Fruit fly (Drosophila melanogaster) whole organism, embryonic: ENCODE data around the gene CG32313.
A peak's percentile ranks its signal among the peaks of the same experiment; 100 is the strongest.

Experiments
- CG1024 ChIP-seq: fragments of 200-800 bp; sonication (Bioruptor generic); IDR thresholded peaks from 2 replicates; pipeline ENCODE4 v1.3.6; 2022; ENCODE audit warnings: missing biosample characterization, missing genetic modification characterization
- CG10274 ChIP-seq: fragments of 200-800 bp; sonication (Bioruptor generic); optimal IDR thresholded peaks from 3 replicates; lab custom pipeline; 2017; ENCODE audit warnings: missing biosample characterization, mild to moderate bottlenecking, missing genetic modification characterization
- CG10654 ChIP-seq: fragments of 200-800 bp; sonication (Bioruptor generic); optimal IDR thresholded peaks from 2 replicates; lab custom pipeline; 2016; ENCODE audit warnings: missing biosample characterization, missing genetic modification characterization
- CG11085 ChIP-seq: fragments of 200-800 bp; sonication (Bioruptor generic); IDR thresholded peaks from 2 replicates; pipeline ENCODE4 v1.3.6; 2022; ENCODE audit warnings: missing biosample characterization, missing genetic modification characterization
- CG12236 ChIP-seq: fragments of 200-800 bp; sonication (Bioruptor generic); optimal IDR thresholded peaks from 2 replicates; lab custom pipeline; 2016; ENCODE audit warnings: missing biosample characterization, missing genetic modification characterization
- CG14441 ChIP-seq: fragments of 200-800 bp; sonication (Bioruptor generic); IDR thresholded peaks from 2 replicates; pipeline ENCODE4 v1.3.6; 2022; ENCODE audit warnings: missing biosample characterization, missing genetic modification characterization
- CG15269 ChIP-seq: fragments of 200-800 bp; sonication (Bioruptor generic); optimal IDR thresholded peaks from 2 replicates; lab custom pipeline; 2018; ENCODE audit warnings: missing biosample characterization, mild to moderate bottlenecking, missing genetic modification characterization, moderate library complexity
- CG15479 ChIP-seq: fragments of 200-800 bp; sonication (Bioruptor generic); optimal IDR thresholded peaks from 3 replicates; lab custom pipeline; 2019; ENCODE audit warnings: missing biosample characterization, mild to moderate bottlenecking, missing genetic modification characterization, moderate library complexity
- CG16813 ChIP-seq: fragments of 200-800 bp; sonication (Bioruptor generic); IDR thresholded peaks from 3 replicates; pipeline ENCODE4 v1.3.6; 2022; ENCODE audit warnings: missing biosample characterization, missing genetic modification characterization; ENCODE audit not compliant: partially characterized antibody
- CG17328 ChIP-seq: fragments of 200-800 bp; sonication (Bioruptor generic); IDR thresholded peaks from 2 replicates; pipeline ENCODE4 v1.3.6; 2022; ENCODE audit warnings: missing biosample characterization, missing genetic modification characterization
- CG2202 ChIP-seq: fragments of 200-800 bp; sonication (Bioruptor generic); optimal IDR thresholded peaks from 2 replicates; lab custom pipeline; 2018; ENCODE audit warnings: missing biosample characterization, mild to moderate bottlenecking, missing genetic modification characterization
- CG30403 ChIP-seq: fragments of 200-800 bp; sonication (Bioruptor generic); optimal IDR thresholded peaks from 3 replicates; lab custom pipeline; 2016; ENCODE audit warnings: missing biosample characterization, missing genetic modification characterization
- CG34376 ChIP-seq: fragments of 200-800 bp; sonication (Bioruptor generic); optimal IDR thresholded peaks from 2 replicates; lab custom pipeline; 2018; ENCODE audit warnings: missing biosample characterization, mild to moderate bottlenecking, missing genetic modification characterization
- CG5180 ChIP-seq: fragments of 200-800 bp; sonication (Bioruptor generic); optimal IDR thresholded peaks from 3 replicates; lab custom pipeline; 2017; ENCODE audit warnings: missing biosample characterization, missing genetic modification characterization, mild to moderate bottlenecking, moderate library complexity, missing genetic modification reagents
- CG7987 ChIP-seq: fragments of 200-800 bp; sonication (Bioruptor generic); optimal IDR thresholded peaks from 2 replicates; lab custom pipeline; 2018; ENCODE audit warnings: missing biosample characterization, mild to moderate bottlenecking, missing genetic modification characterization, moderate library complexity
- CG8478 ChIP-seq: fragments of >200 bp; optimal IDR thresholded peaks from 2 replicates; lab custom pipeline; 2018
- CG8924 ChIP-seq: fragments of 200-800 bp; optimal IDR thresholded peaks from 3 replicates; lab custom pipeline; 2019; ENCODE audit warnings: missing biosample characterization, mild to moderate bottlenecking, missing genetic modification characterization, moderate library complexity
- CG9727 ChIP-seq: fragments of 200-800 bp; sonication (Bioruptor generic); optimal IDR thresholded peaks from 3 replicates; lab custom pipeline; 2017; ENCODE audit warnings: missing biosample characterization, mild to moderate bottlenecking, missing genetic modification characterization
- Doc2 ChIP-seq: fragments of 200-800 bp; sonication (Bioruptor generic); IDR thresholded peaks from 2 replicates; pipeline ENCODE4 v1.3.6; 2022; ENCODE audit warnings: missing biosample characterization, missing genetic modification characterization
- Dp ChIP-seq: fragments of 200-800 bp; sonication (Bioruptor generic); optimal IDR thresholded peaks from 2 replicates; lab custom pipeline; 2018; ENCODE audit warnings: missing biosample characterization, mild to moderate bottlenecking, missing genetic modification characterization, moderate library complexity
- Eip74EF ChIP-seq, 2 experiments: fragments of 200-800 bp in 1 of 2; fragments of >200 bp in 1 of 2; sonication (Bioruptor generic) in 1 of 2; optimal IDR thresholded peaks; 2 replicates each; lab custom pipeline; 2017 to 2019; ENCODE audit warnings: missing biosample characterization in 2 of 2, missing genetic modification characterization in 2 of 2, mild to moderate bottlenecking in 1 of 2, moderate library complexity in 1 of 2
- Fer1 ChIP-seq: fragments of 200-800 bp; sonication (Bioruptor generic); optimal IDR thresholded peaks from 2 replicates; lab custom pipeline; 2017; ENCODE audit warnings: missing biosample characterization, mild to moderate bottlenecking, missing genetic modification characterization
- HmgD ChIP-seq: fragments of 200-800 bp; sonication (Bioruptor generic); optimal IDR thresholded peaks from 3 replicates; lab custom pipeline; 2016; ENCODE audit warnings: missing biosample characterization, missing genetic modification characterization
- HmgZ ChIP-seq: fragments of 200-800 bp; sonication (Bioruptor generic); optimal IDR thresholded peaks from 2 replicates; lab custom pipeline; 2018; ENCODE audit warnings: missing biosample characterization, mild to moderate bottlenecking, missing genetic modification characterization
- Hr3 ChIP-seq: fragments of 200-800 bp; sonication (Bioruptor generic); optimal IDR thresholded peaks from 3 replicates; lab custom pipeline; 2016; ENCODE audit warnings: missing biosample characterization, missing genetic modification characterization
- Hr39 ChIP-seq: fragments of >200 bp; optimal IDR thresholded peaks from 2 replicates; lab custom pipeline; 2017
- Lpt ChIP-seq: fragments of >200 bp; optimal IDR thresholded peaks from 2 replicates; lab custom pipeline; 2018; ENCODE audit warnings: missing biosample characterization, missing genetic modification characterization
- MBD-R2 ChIP-seq: fragments of 200-800 bp; sonication (Bioruptor generic); IDR thresholded peaks from 2 replicates; pipeline ENCODE4 v1.3.6; 2022; ENCODE audit warnings: missing biosample characterization, missing genetic modification characterization
- Med ChIP-seq: fragments of 200-800 bp; sonication (Bioruptor generic); peaks from one replicate; lab custom pipeline; 2016; ENCODE audit warnings: missing biosample characterization, missing genetic modification characterization, mild to moderate bottlenecking, inconsistent platforms, moderate library complexity
- Mes4 ChIP-seq: fragments of 200-800 bp; sonication (Bioruptor generic); optimal IDR thresholded peaks from 2 replicates; lab custom pipeline; 2016; ENCODE audit warnings: missing biosample characterization, missing genetic modification characterization
- Myb ChIP-seq: fragments of 200-800 bp; sonication (Bioruptor generic); optimal IDR thresholded peaks from 2 replicates; lab custom pipeline; 2016; ENCODE audit warnings: missing biosample characterization, missing genetic modification characterization
- Optix ChIP-seq: fragments of 200-800 bp; sonication (Bioruptor generic); IDR thresholded peaks from 3 replicates; pipeline ENCODE4 v1.3.6; 2022; ENCODE audit warnings: missing biosample characterization, missing genetic modification characterization
- Stat92E ChIP-seq, 3 experiments: fragments of >200 bp in 2 of 3; fragments of 200-800 bp in 1 of 3; sonication (Bioruptor generic) in 1 of 3; optimal IDR thresholded peaks; 2 replicates each; lab custom pipeline; 2017 to 2019; ENCODE audit warnings: missing biosample characterization in 3 of 3, missing genetic modification characterization in 3 of 3, mild to moderate bottlenecking in 1 of 3, moderate library complexity in 1 of 3
- Trl ChIP-seq, 3 experiments: fragments of >200 bp in 2 of 3; fragments of 200-800 bp in 1 of 3; sonication (Bioruptor generic) in 1 of 3; optimal IDR thresholded peaks; 2 replicates in 1 of 3; 3 replicates in 2 of 3; lab custom pipeline; 2016 to 2017; ENCODE audit warnings: missing biosample characterization in 1 of 3, missing genetic modification characterization in 1 of 3
- bab2 ChIP-seq: fragments of 200-800 bp; sonication (Bioruptor generic); optimal IDR thresholded peaks from 2 replicates; lab custom pipeline; 2016; ENCODE audit warnings: missing biosample characterization, missing genetic modification characterization
- bcd ChIP-seq: fragments of 200-800 bp; sonication (Bioruptor generic); optimal IDR thresholded peaks from 2 replicates; lab custom pipeline; 2017; ENCODE audit warnings: missing biosample characterization, mild to moderate bottlenecking, missing genetic modification characterization
- croc ChIP-seq: fragments of 200-800 bp; sonication (Bioruptor generic); conservative IDR thresholded peaks from 3 replicates; pipeline ENCODE4 v1.3.6; 2022; ENCODE audit warnings: missing biosample characterization, missing genetic modification characterization
- da ChIP-seq: fragments of 200-800 bp; sonication (Bioruptor generic); optimal IDR thresholded peaks from 2 replicates; lab custom pipeline; 2016; ENCODE audit warnings: missing biosample characterization, missing genetic modification characterization
- en ChIP-seq: fragments of 200-800 bp; sonication (Bioruptor generic); optimal IDR thresholded peaks from 2 replicates; lab custom pipeline; 2016; ENCODE audit warnings: missing biosample characterization, missing genetic modification characterization
- ewg ChIP-seq: fragments of 200-800 bp; sonication (Bioruptor generic); optimal IDR thresholded peaks from 3 replicates; lab custom pipeline; 2017; ENCODE audit warnings: mild to moderate bottlenecking, missing biosample characterization, missing genetic modification reagents, missing genetic modification characterization
- eyg ChIP-seq: fragments of 200-800 bp; sonication (Bioruptor generic); optimal IDR thresholded peaks from 3 replicates; lab custom pipeline; 2016; ENCODE audit warnings: missing biosample characterization, missing genetic modification characterization
- ftz-f1 ChIP-seq: fragments of 200-800 bp; sonication (Bioruptor generic); optimal IDR thresholded peaks from 2 replicates; lab custom pipeline; 2016; ENCODE audit warnings: missing biosample characterization, missing genetic modification characterization
- hth ChIP-seq: fragments of >200 bp; optimal IDR thresholded peaks from 2 replicates; lab custom pipeline; 2017; ENCODE audit warnings: inconsistent platforms
- jigr1 ChIP-seq: fragments of 200-800 bp; sonication (Bioruptor generic); IDR thresholded peaks from 3 replicates; pipeline ENCODE4 v1.3.6; 2022; ENCODE audit warnings: missing biosample characterization, missing genetic modification characterization
- jing ChIP-seq: fragments of 200-800 bp; sonication (Bioruptor generic); optimal IDR thresholded peaks from 2 replicates; lab custom pipeline; 2018; ENCODE audit warnings: missing biosample characterization, mild to moderate bottlenecking, missing genetic modification characterization
- ken ChIP-seq: fragments of 200-800 bp; sonication (Bioruptor generic); IDR thresholded peaks from 3 replicates; pipeline ENCODE4 v1.3.6; 2022; ENCODE audit warnings: missing biosample characterization, missing genetic modification characterization
- lab ChIP-seq: fragments of 200-800 bp; sonication (Bioruptor generic); optimal IDR thresholded peaks from 3 replicates; lab custom pipeline; 2017; ENCODE audit warnings: missing biosample characterization, missing genetic modification characterization, mild to moderate bottlenecking, moderate library complexity, missing genetic modification reagents
- phol ChIP-seq: fragments of 200-800 bp; sonication (Bioruptor generic); optimal IDR thresholded peaks from 3 replicates; lab custom pipeline; 2018; ENCODE audit warnings: missing biosample characterization, mild to moderate bottlenecking, missing genetic modification characterization, moderate library complexity
- ro ChIP-seq: fragments of 200-800 bp; sonication (Bioruptor generic); IDR thresholded peaks from 2 replicates; pipeline ENCODE4 v1.3.6; 2022; ENCODE audit warnings: missing biosample characterization, missing genetic modification characterization
- tgo ChIP-seq: fragments of 200-800 bp; sonication (Bioruptor generic); IDR thresholded peaks from 3 replicates; pipeline ENCODE4 v1.3.6; 2022; ENCODE audit warnings: missing biosample characterization, missing genetic modification characterization
- vfl ChIP-seq: fragments of 200-800 bp; sonication (Bioruptor generic); optimal IDR thresholded peaks from 2 replicates; lab custom pipeline; 2016; ENCODE audit warnings: missing biosample characterization, missing genetic modification characterization
- vvl ChIP-seq: fragments of 200-800 bp; sonication (Bioruptor generic); IDR thresholded peaks from 2 replicates; pipeline ENCODE4 v1.3.6; 2022; ENCODE audit warnings: missing biosample characterization, missing genetic modification characterization

CG32313 gene

dm6 chr3L:1584781-1585180, 39.2 kb upstream of the CG32313 start (continued):
- TF ChIP-seq lab = no peak
- TF ChIP-seq Med (GFP tag; lab: Kevin White, UChicago) = peak; percentile 57
- peak; percentile 16; the same call in 1 of the 3 replicates for TF ChIP-seq croc (GFP tag; lab: Robert Waterston, UW)
- no peak for TF ChIP-seq Lpt
- no peak for TF ChIP-seq vfl (GFP tag; lab: Kevin White, UChicago)
- TF ChIP-seq CG17328 = peak; percentile 33; the same call in 1 of the 2 replicates
- no peak for TF ChIP-seq Stat92E (GFP tag; optimal IDR thresholded peaks at IDR 0.05; lab: Kevin White, UChicago)
- no peak for TF ChIP-seq Myb (GFP tag; lab: Kevin White, UChicago)
- TF ChIP-seq MBD-R2 (GFP tag; lab: Robert Waterston, UW) = no peak
- no peak; the same call in 1 of the 2 replicates for TF ChIP-seq CG1024
- TF ChIP-seq phol (tag; lab: Kevin White, UChicago) = peak; percentile 38
- TF ChIP-seq Hr3 (GFP tag; lab: Kevin White, UChicago) = no peak
- TF ChIP-seq CG30403 (GFP tag; lab: Kevin White, UChicago) = no peak
- no peak for TF ChIP-seq CG11085 (GFP tag; lab: Robert Waterston, UW)
- no peak for TF ChIP-seq jigr1 (GFP tag; lab: Robert Waterston, UW)
- no peak for TF ChIP-seq CG10274 (GFP tag; lab: Kevin White, UChicago)
- TF ChIP-seq eyg = no peak
- no peak for TF ChIP-seq Mes4 (GFP tag; lab: Kevin White, UChicago)
- TF ChIP-seq CG8924 = no peak
- no peak for TF ChIP-seq Eip74EF (GFP tag; optimal IDR thresholded peaks at IDR 0.05; lab: Kevin White, UChicago)
- TF ChIP-seq CG10654 (GFP tag; lab: Kevin White, UChicago) = no peak
- TF ChIP-seq Fer1 = no peak
- no peak for TF ChIP-seq CG16813
- TF ChIP-seq da (GFP tag; lab: Kevin White, UChicago) = no peak
- no peak for TF ChIP-seq CG2202 (tag; lab: Kevin White, UChicago)
- TF ChIP-seq vvl (GFP tag; lab: Robert Waterston, UW) = peak; percentile 63
- peak; percentile 16 for TF ChIP-seq bab2
- TF ChIP-seq HmgZ (tag; lab: Kevin White, UChicago) = no peak
- no peak for TF ChIP-seq CG5180 (GFP tag; lab: Kevin White, UChicago)
- TF ChIP-seq CG14441 (GFP tag; lab: Robert Waterston, UW) = 0 out of 2 replicates have a peak, but pooled peaks have one; percentile 25
- no peak for TF ChIP-seq bcd (GFP tag; lab: Kevin White, UChicago)
- no peak for TF ChIP-seq Hr39 (lab: Kevin White, UChicago)
- no peak for TF ChIP-seq ftz-f1 (GFP tag; lab: Kevin White, UChicago)
- no peak for TF ChIP-seq ken (GFP tag; lab: Robert Waterston, UW)
- TF ChIP-seq hth (lab: Kevin White, UChicago) = no peak
- no peak for TF ChIP-seq ro (GFP tag; lab: Robert Waterston, UW)
- TF ChIP-seq CG9727 (GFP tag; lab: Kevin White, UChicago) = no peak
- TF ChIP-seq en (GFP tag; lab: Kevin White, UChicago) = no peak
- no peak for TF ChIP-seq CG7987 (GFP tag; lab: Kevin White, UChicago)
- no peak for TF ChIP-seq ewg (GFP tag; lab: Kevin White, UChicago)
- TF ChIP-seq Dp (GFP tag; lab: Kevin White, UChicago) = no peak
- no peak for TF ChIP-seq CG8478
- no peak for TF ChIP-seq CG34376 (GFP tag; lab: Kevin White, UChicago)
- TF ChIP-seq CG12236 (GFP tag; lab: Kevin White, UChicago) = no peak
- TF ChIP-seq tgo (GFP tag; lab: Robert Waterston, UW) = peak; percentile 27; the same call in 2 of the 3 replicates
- TF ChIP-seq CG15479 = no peak
- no peak for TF ChIP-seq jing (GFP tag; lab: Kevin White, UChicago)
- 0 out of 3 replicates have a peak, but pooled peaks have one; percentile 29 for TF ChIP-seq Optix
- TF ChIP-seq Trl (optimal IDR thresholded peaks at IDR 0.05; lab: Kevin White, UChicago) = no peak
- TF ChIP-seq Trl (GFP tag; optimal IDR thresholded peaks at IDR 0.05; lab: Kevin White, UChicago) = no peak
- no peak for TF ChIP-seq HmgD
- TF ChIP-seq Doc2 = no peak
- no peak for TF ChIP-seq CG15269 (tag; lab: Kevin White, UChicago)
